Worm (Caenorhabditis elegans): ENCODE data around the gene unc-3.

DNA sequence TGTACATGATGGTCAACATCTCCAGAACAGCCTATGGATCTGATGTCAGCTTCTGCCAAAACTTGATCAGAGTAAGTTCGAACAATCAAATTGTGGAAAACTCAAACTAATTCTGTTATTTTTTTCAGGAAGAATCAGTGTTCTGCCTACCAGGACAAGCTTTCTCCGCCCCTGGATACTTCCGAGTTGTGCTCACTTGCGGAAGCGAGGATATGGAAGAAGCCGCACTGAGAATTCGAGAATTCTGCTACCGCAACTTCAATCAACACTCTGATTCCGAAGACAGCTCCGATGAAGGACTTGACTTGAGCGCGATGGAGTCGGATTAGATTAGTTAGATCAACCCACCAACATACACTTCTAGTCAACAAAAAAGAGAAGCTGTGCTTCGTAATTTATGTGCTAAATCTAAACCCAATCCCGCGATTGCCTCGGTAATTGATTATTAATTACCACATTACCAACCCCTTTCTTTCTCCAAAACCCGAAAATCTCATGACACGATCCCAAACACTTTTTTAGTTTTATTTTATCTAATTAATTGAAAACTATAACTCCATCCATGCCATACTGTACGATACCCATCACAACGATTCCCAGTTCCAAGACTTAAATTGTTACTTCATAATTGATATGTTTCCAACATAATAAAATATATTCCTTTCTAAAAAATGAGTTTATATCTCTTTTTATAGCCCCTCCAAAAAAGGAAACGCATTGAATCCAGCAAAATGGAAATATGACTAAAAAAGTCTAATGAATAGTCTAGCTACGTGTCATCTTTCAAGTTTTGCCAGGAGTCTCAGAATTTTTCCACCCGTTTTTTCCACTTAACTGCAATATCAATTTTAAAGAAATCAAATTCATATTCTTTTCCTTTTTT lies 19.2 kb downstream of the unc-3 start:
- TF ChIP-seq ceh-19 (GFP tag; optimal IDR thresholded peaks at IDR 0.05) (no peak), ets-4 (tag; optimal IDR thresholded peaks at IDR 0.05) (no peak), ceh-30 (tag; optimal IDR thresholded peaks at IDR 0.05) (no peak), npax-4 (tag; optimal IDR thresholded peaks at IDR 0.05) (no peak), C08G9.2 (tag; optimal IDR thresholded peaks at IDR 0.05) (no peak), pqm-1 (tag; optimal IDR thresholded peaks at IDR 0.05) (no peak), unc-86 (tag; optimal IDR thresholded peaks at IDR 0.05) (no peak), fkh-10 (GFP tag; optimal IDR thresholded peaks at IDR 0.05) (no peak), lin-11 (tag; optimal IDR thresholded peaks at IDR 0.05) (no peak), hlh-15 (tag; optimal IDR thresholded peaks at IDR 0.05) (no peak), ttx-3 (tag; optimal IDR thresholded peaks at IDR 0.05) (no peak), ama-1 (optimal IDR thresholded peaks at IDR 0.05) (no peak)

All from whole organism, late embryonic.